Worm (Caenorhabditis elegans): Measurements from ENCODE around the gene C18D4.4.

- no peak for TF ChIP-seq T22C8.4 (GFP tag; IDR thresholded peaks at IDR 0.05)
- no peak for TF ChIP-seq ztf-23 (GFP tag; IDR thresholded peaks at IDR 0.05)
- no peak for TF ChIP-seq flt-1 (GFP tag; IDR thresholded peaks at IDR 0.05)
- no peak for TF ChIP-seq ztf-29 (GFP tag; IDR thresholded peaks at IDR 0.05)
- no peak for TF ChIP-seq ref-1 (GFP tag; conservative IDR thresholded peaks at IDR 0.05)
- no peak for TF ChIP-seq med-1 (GFP tag; optimal IDR thresholded peaks at IDR 0.05; ENCODE audit: insufficient read depth)
- no peak for TF ChIP-seq klf-2 (GFP tag; conservative IDR thresholded peaks at IDR 0.05)
These were observed 18.1 kb upstream of the C18D4.4 start, which contains the start of gene fbxa-176 for ce11 chrV:17549362-17549761.

Measured in whole organism, midembryonic.